Fruit fly (Drosophila melanogaster) whole organism, prepupa: ENCODE measurements around the gene CG14286.

ENCODE experiments used
- CG11294 ChIP-seq: fragments of 200-800 bp; sonication (Bioruptor generic); IDR thresholded peaks from 2 replicates; pipeline ENCODE4 v1.3.6; 2022; ENCODE audit warnings: missing biosample characterization, missing genetic modification characterization
- CG11902 ChIP-seq: fragments of 200-800 bp; sonication (Bioruptor generic); optimal IDR thresholded peaks from 3 replicates; lab custom pipeline; 2016; ENCODE audit warnings: missing biosample characterization, missing genetic modification characterization
- CG34406 ChIP-seq: fragments of 200-800 bp; sonication (Bioruptor generic); optimal IDR thresholded peaks from 3 replicates; lab custom pipeline; 2016; ENCODE audit warnings: missing biosample characterization, missing genetic modification characterization
- CG8119 ChIP-seq: fragments of 200-800 bp; sonication (Bioruptor generic); IDR thresholded peaks from 3 replicates; pipeline ENCODE4 v1.3.6; 2022; ENCODE audit warnings: missing biosample characterization, missing genetic modification characterization
- CG9139 ChIP-seq: fragments of 200-800 bp; sonication (Bioruptor generic); optimal IDR thresholded peaks from 3 replicates; lab custom pipeline; 2017; ENCODE audit warnings: missing biosample characterization, mild to moderate bottlenecking, missing genetic modification characterization
- Eip78C ChIP-seq: fragments of 200-800 bp; sonication (Bioruptor generic); peaks from one replicate; lab custom pipeline; 2016; ENCODE audit warnings: missing biosample characterization, missing genetic modification characterization
- Ets21C ChIP-seq: fragments of 200-800 bp; sonication (Bioruptor generic); optimal IDR thresholded peaks from 3 replicates; lab custom pipeline; 2016; ENCODE audit warnings: missing biosample characterization, missing genetic modification characterization
- Ets96B ChIP-seq: fragments of 200-800 bp; optimal IDR thresholded peaks from 2 replicates; lab custom pipeline; 2019; ENCODE audit warnings: missing biosample characterization, mild to moderate bottlenecking, missing genetic modification characterization, moderate library complexity
- Gug ChIP-seq: fragments of 200-800 bp; sonication (Bioruptor generic); IDR thresholded peaks from 2 replicates; pipeline ENCODE4 v1.3.6; 2022; ENCODE audit warnings: missing biosample characterization, missing genetic modification characterization
- achi ChIP-seq: fragments of 200-800 bp; sonication (Bioruptor generic); optimal IDR thresholded peaks from 3 replicates; lab custom pipeline; 2016; ENCODE audit warnings: missing biosample characterization, missing genetic modification characterization
- net ChIP-seq: fragments of 200-800 bp; sonication (Bioruptor generic); optimal IDR thresholded peaks from 3 replicates; lab custom pipeline; 2016; ENCODE audit warnings: missing biosample characterization, missing genetic modification characterization
- topi ChIP-seq: fragments of 200-800 bp; sonication (Bioruptor generic); optimal IDR thresholded peaks from 3 replicates; lab custom pipeline; 2016; ENCODE audit warnings: missing biosample characterization, missing genetic modification characterization

DNA sequence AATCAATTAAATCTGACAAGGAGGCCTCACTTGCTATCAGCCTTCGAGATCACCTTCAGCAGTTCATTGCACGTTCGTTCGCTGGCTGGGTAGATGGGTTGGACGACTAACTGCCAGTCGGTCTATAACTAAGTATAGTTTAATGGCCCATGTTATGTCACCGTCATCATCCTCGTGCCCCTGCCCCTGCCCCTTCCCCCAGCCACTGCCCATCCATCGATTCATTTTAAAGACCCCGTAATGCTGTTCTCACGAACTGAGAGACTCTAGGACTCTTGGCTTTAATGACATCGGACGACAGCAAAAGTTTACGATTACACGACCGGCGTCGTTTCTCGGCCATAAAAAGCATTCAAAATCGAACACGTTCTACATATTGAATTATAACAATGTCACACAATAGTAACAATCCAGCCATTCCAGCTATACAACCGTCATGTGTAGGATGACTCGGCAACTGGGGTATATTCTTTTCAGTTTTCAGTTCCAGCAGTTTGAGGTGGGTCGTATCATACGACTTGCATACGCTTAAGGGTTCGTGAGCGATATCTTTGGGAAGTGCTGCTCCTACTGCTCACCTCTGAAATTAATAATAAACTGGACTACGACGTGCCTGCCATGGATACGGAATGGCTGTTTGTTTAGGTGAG lies 43.2 kb downstream of the CG14286 start:
- TF ChIP-seq Eip78C (no peak), net (GFP tag; lab: Kevin White, UChicago) (no peak), CG34406 (GFP tag; lab: Kevin White, UChicago) (no peak), Ets96B (tag; lab: Kevin White, UChicago) (no peak), CG9139 (no peak), topi (GFP tag; lab: Kevin White, UChicago) (no peak), CG11902 (GFP tag; lab: Kevin White, UChicago) (no peak), CG8119 (no peak), Ets21C (GFP tag; lab: Kevin White, UChicago) (no peak), achi (no peak), Gug (no peak), CG11294 (GFP tag; lab: Robert Waterston, UW) (no peak)
